Fruit fly (Drosophila melanogaster): ENCODE results near the gene CG10348.

The CG10348 gene

dm6 chr2L:18673185-18673584 is 59.1 kb downstream of the CG10348 start, which contains the start of gene CG43339:
TSS of gene CG43339 (minus strand) at chr2L:18673285.
- TF ChIP-seq HLH106 (tag; optimal IDR thresholded peaks at IDR 0.05) (no peak), Hr83 (GFP tag; optimal IDR thresholded peaks at IDR 0.05; ENCODE audit: poor library complexity, severe bottlenecking) (no peak), dl (GFP tag; optimal IDR thresholded peaks at IDR 0.05; ENCODE audit: insufficient read depth in 1 of 2, partially characterized antibody in 2 of 2) (no peak), sage (GFP tag; optimal IDR thresholded peaks at IDR 0.05) (no peak), woc (GFP tag; optimal IDR thresholded peaks at IDR 0.05) (no peak), Sp1 (GFP tag; optimal IDR thresholded peaks at IDR 0.05) (no peak), Dif (GFP tag; optimal IDR thresholded peaks at IDR 0.05; ENCODE audit: partially characterized antibody) (no peak), psq (GFP tag; optimal IDR thresholded peaks at IDR 0.05) (no peak)

DNA sequence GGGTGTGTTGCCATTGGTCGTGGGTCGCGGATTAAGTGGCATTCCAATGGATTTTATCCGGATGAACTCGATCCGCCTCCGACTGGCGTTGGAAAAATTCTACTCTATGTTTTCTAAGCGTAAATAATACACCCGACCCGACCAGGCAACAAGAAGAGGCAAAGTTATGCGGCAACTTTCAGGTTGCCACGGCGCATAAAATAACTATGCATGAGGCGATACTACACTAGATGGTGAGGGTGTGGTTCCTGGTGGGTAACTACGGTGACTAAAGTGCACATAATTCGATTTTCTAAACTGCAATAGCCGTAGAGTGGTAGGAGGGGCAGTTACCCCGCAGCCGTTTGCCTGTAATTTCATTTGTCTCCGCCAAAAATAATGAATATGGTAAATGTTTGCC is 61.2 kb downstream of the CG10348 start, which contains the start of gene CG43338:
CG43338 (minus strand) TSS at position 101 of the 400 bp plus-strand sequence.
- TF ChIP-seq psq (GFP tag; optimal IDR thresholded peaks at IDR 0.05): no peak
- TF ChIP-seq HLH106 (tag; optimal IDR thresholded peaks at IDR 0.05): no peak

- TF ChIP-seq CG32264 (GFP tag; optimal IDR thresholded peaks at IDR 0.05): no peak
- TF ChIP-seq sv (GFP tag; optimal IDR thresholded peaks at IDR 0.05): peak; percentile 17
- no peak for TF ChIP-seq Hr78 (GFP tag; optimal IDR thresholded peaks at IDR 0.05)
- TF ChIP-seq GATAd (GFP tag; optimal IDR thresholded peaks at IDR 0.05): no peak
- TF ChIP-seq dsf (GFP tag; optimal IDR thresholded peaks at IDR 0.05; ENCODE audit: borderline replicate concordance): no peak
- TF ChIP-seq sage (GFP tag; optimal IDR thresholded peaks at IDR 0.05): no peak
- TF ChIP-seq rgr (GFP tag; optimal IDR thresholded peaks at IDR 0.05): no peak
- TF ChIP-seq Hnf4 (GFP tag; optimal IDR thresholded peaks at IDR 0.05): no peak
- peak; percentile 18 for TF ChIP-seq CG9705 (GFP tag; optimal IDR thresholded peaks at IDR 0.05)
- TF ChIP-seq OdsH (GFP tag; optimal IDR thresholded peaks at IDR 0.05): peak; percentile 31
- no peak for TF ChIP-seq Sp1 (GFP tag; optimal IDR thresholded peaks at IDR 0.05)
- TF ChIP-seq lola (GFP tag; optimal IDR thresholded peaks at IDR 0.05): no peak
- TF ChIP-seq Jra (GFP tag; optimal IDR thresholded peaks at IDR 0.05): no peak
- peak; percentile 34 for TF ChIP-seq HLH106 (tag; optimal IDR thresholded peaks at IDR 0.05)
- TF ChIP-seq dmrt93B (GFP tag; optimal IDR thresholded peaks at IDR 0.05): peak; percentile 10
- TF ChIP-seq Dif (GFP tag; optimal IDR thresholded peaks at IDR 0.05; ENCODE audit: partially characterized antibody): no peak
- peak; percentile 3 for TF ChIP-seq psq (GFP tag; optimal IDR thresholded peaks at IDR 0.05)
- TF ChIP-seq CrebA (GFP tag; optimal IDR thresholded peaks at IDR 0.05; ENCODE audit: borderline replicate concordance): no peak
- TF ChIP-seq tai (GFP tag; optimal IDR thresholded peaks at IDR 0.05): no peak
- TF ChIP-seq Rel (GFP tag; optimal IDR thresholded peaks at IDR 0.05): no peak
- no peak for TF ChIP-seq Rel (tag; optimal IDR thresholded peaks at IDR 0.05)
- TF ChIP-seq jim (GFP tag; optimal IDR thresholded peaks at IDR 0.05): no peak
- peak; percentile 97 for TF ChIP-seq Myc (optimal IDR thresholded peaks at IDR 0.05)
- TF ChIP-seq ey (GFP tag; optimal IDR thresholded peaks at IDR 0.05): no peak
- TF ChIP-seq usp (GFP tag; optimal IDR thresholded peaks at IDR 0.05): no peak
- peak in 1 of 2 experiments; percentile 47 for TF ChIP-seq foxo (GFP tag; optimal IDR thresholded peaks at IDR 0.05)
- no peak for TF ChIP-seq pan (optimal IDR thresholded peaks at IDR 0.05)
- no peak for TF ChIP-seq Dfd (GFP tag; optimal IDR thresholded peaks at IDR 0.05)
- TF ChIP-seq Mio (GFP tag; optimal IDR thresholded peaks at IDR 0.05): no peak
- no peak for TF ChIP-seq h (GFP tag; optimal IDR thresholded peaks at IDR 0.05)
- TF ChIP-seq br (GFP tag; optimal IDR thresholded peaks at IDR 0.05): no peak
- no peak for TF ChIP-seq brk (GFP tag; optimal IDR thresholded peaks at IDR 0.05)
- TF ChIP-seq Abd-B (GFP tag; optimal IDR thresholded peaks at IDR 0.05): no peak
- TF ChIP-seq woc (GFP tag; optimal IDR thresholded peaks at IDR 0.05): no peak
- TF ChIP-seq Hr83 (GFP tag; optimal IDR thresholded peaks at IDR 0.05; ENCODE audit: poor library complexity, severe bottlenecking): peak; percentile 38
- TF ChIP-seq fru (GFP tag; optimal IDR thresholded peaks at IDR 0.05): no peak
- TF ChIP-seq dl (GFP tag; optimal IDR thresholded peaks at IDR 0.05; ENCODE audit: insufficient read depth in 1 of 2, partially characterized antibody in 2 of 2): no peak
- no peak for TF ChIP-seq Vsx2 (GFP tag; optimal IDR thresholded peaks at IDR 0.05; ENCODE audit: partially characterized antibody)
- no peak for TF ChIP-seq N (GFP tag; optimal IDR thresholded peaks at IDR 0.05)
Observed at dm6 chr2L:18665952-18666606, 66.2 kb downstream of the CG10348 start.
